Worm (Caenorhabditis elegans) whole organism, L2 larva: ENCODE results near the gene T09A5.4.

Source experiments
- C34F6.9 ChIP-seq: fragments of 150-350 bp; optimal IDR thresholded peaks from 2 replicates; lab custom pipeline; 2014; ENCODE audit warnings: missing biosample characterization, missing genetic modification characterization
- F13H6.1 ChIP-seq: sonication (generic microtip); optimal IDR thresholded peaks from 2 replicates; lab custom pipeline; 2016; ENCODE audit warnings: missing genetic modification characterization, missing compliant biosample characterization
- Y55F3AM.14 ChIP-seq: fragments of 200-800 bp; sonication (Bioruptor generic); optimal IDR thresholded peaks from 2 replicates; lab custom pipeline; 2018; ENCODE audit warnings: mild to moderate bottlenecking, missing genetic modification characterization, missing compliant biosample characterization
- alr-1 ChIP-seq: fragments of 150-350 bp; optimal IDR thresholded peaks from 2 replicates; lab custom pipeline; 2014; ENCODE audit warnings: missing biosample characterization, missing genetic modification characterization
- aly-2 ChIP-seq: fragments of 150-350 bp; optimal IDR thresholded peaks from 2 replicates; lab custom pipeline; 2014; ENCODE audit warnings: missing biosample characterization, missing genetic modification characterization
- ama-1 ChIP-seq: fragments of 150-350 bp; optimal IDR thresholded peaks from 2 replicates; lab custom pipeline; 2018; ENCODE audit warnings: inconsistent platforms
- blmp-1 ChIP-seq: sonication (generic microtip); optimal IDR thresholded peaks from 2 replicates; lab custom pipeline; 2017; ENCODE audit warnings: missing genetic modification characterization, mild to moderate bottlenecking, missing compliant biosample characterization, antibody characterized with exemption, moderate library complexity; ENCODE audit not compliant: insufficient read depth
- ceh-16 ChIP-seq: fragments of 150-350 bp; optimal IDR thresholded peaks from 2 replicates; lab custom pipeline; 2014; ENCODE audit warnings: missing biosample characterization, missing genetic modification characterization
- crh-2 ChIP-seq: sonication (generic microtip); optimal IDR thresholded peaks from 2 replicates; lab custom pipeline; 2017; ENCODE audit warnings: missing biosample characterization, missing genetic modification characterization
- dmd-4 ChIP-seq: sonication (generic microtip); optimal IDR thresholded peaks from 2 replicates; lab custom pipeline; 2017; ENCODE audit warnings: missing biosample characterization, missing genetic modification characterization
- egl-27 ChIP-seq: sonication (generic microtip); optimal IDR thresholded peaks from 3 replicates; lab custom pipeline; 2017; ENCODE audit warnings: missing biosample characterization, missing genetic modification reagents, missing genetic modification characterization
- fos-1 ChIP-seq: fragments of 150-350 bp; optimal IDR thresholded peaks from 2 replicates; lab custom pipeline; 2014; ENCODE audit warnings: missing biosample characterization, missing genetic modification characterization
- gmeb-1 ChIP-seq: fragments of 150-350 bp; optimal IDR thresholded peaks from 2 replicates; lab custom pipeline; 2014; ENCODE audit warnings: missing biosample characterization, missing genetic modification characterization
- lin-11 ChIP-seq: fragments of 150-350 bp; sonication (generic microtip); optimal IDR thresholded peaks from 2 replicates; lab custom pipeline; 2014; ENCODE audit warnings: missing biosample characterization, missing genetic modification characterization, inconsistent platforms, mixed read lengths
- lin-13 ChIP-seq: fragments of 150-350 bp; optimal IDR thresholded peaks from 2 replicates; lab custom pipeline; 2014; ENCODE audit warnings: missing biosample characterization, missing genetic modification reagents, missing genetic modification characterization
- lin-39 ChIP-seq: fragments of 150-350 bp; optimal IDR thresholded peaks from 2 replicates; lab custom pipeline; 2014; ENCODE audit warnings: missing biosample characterization, missing genetic modification reagents, missing genetic modification characterization
- lsy-2 ChIP-seq, 2 experiments: fragments of 150-350 bp in 1 of 2; sonication (generic microtip) in 1 of 2; optimal IDR thresholded peaks; 2 replicates each; lab custom pipeline; 2014 to 2017; ENCODE audit warnings: missing biosample characterization in 2 of 2, missing genetic modification characterization in 2 of 2
- mab-5 ChIP-seq: fragments of 150-350 bp; optimal IDR thresholded peaks from 2 replicates; lab custom pipeline; 2014; ENCODE audit warnings: missing biosample characterization, missing genetic modification characterization
- nhr-11 ChIP-seq: fragments of 150-350 bp; optimal IDR thresholded peaks from 2 replicates; lab custom pipeline; 2014; ENCODE audit warnings: missing biosample characterization, missing genetic modification characterization
- nhr-129 ChIP-seq: fragments of 150-350 bp; optimal IDR thresholded peaks from 2 replicates; lab custom pipeline; 2014; ENCODE audit warnings: missing biosample characterization, missing genetic modification characterization
- nhr-21 ChIP-seq: fragments of 150-350 bp; optimal IDR thresholded peaks from 2 replicates; lab custom pipeline; 2014; ENCODE audit warnings: missing biosample characterization, missing genetic modification characterization
- nhr-23 ChIP-seq: fragments of 150-350 bp; optimal IDR thresholded peaks from 2 replicates; lab custom pipeline; 2014; ENCODE audit warnings: missing biosample characterization, missing genetic modification reagents, missing genetic modification characterization
- nhr-237 ChIP-seq: fragments of 150-350 bp; optimal IDR thresholded peaks from 2 replicates; lab custom pipeline; 2014; ENCODE audit warnings: missing biosample characterization, missing genetic modification characterization
- nhr-25 ChIP-seq: fragments of 150-350 bp; sonication (generic microtip); optimal IDR thresholded peaks from 3 replicates; lab custom pipeline; 2014; ENCODE audit warnings: missing biosample characterization, missing genetic modification characterization
- sem-4 ChIP-seq: fragments of 150-350 bp; optimal IDR thresholded peaks from 2 replicates; lab custom pipeline; 2014; ENCODE audit warnings: missing biosample characterization, missing genetic modification reagents, missing genetic modification characterization
- skn-1 ChIP-seq: sonication (generic microtip); optimal IDR thresholded peaks from 2 replicates; lab custom pipeline; 2017; ENCODE audit warnings: missing biosample characterization, missing genetic modification characterization
- sma-9 ChIP-seq, 2 experiments: fragments of 150-350 bp in 1 of 2; sonication (generic microtip) in 1 of 2; optimal IDR thresholded peaks; 2 replicates each; lab custom pipeline; 2014 to 2016; ENCODE audit warnings: missing genetic modification characterization in 2 of 2, mild to moderate bottlenecking in 1 of 2, missing biosample characterization in 1 of 2, missing compliant biosample characterization in 1 of 2, missing genetic modification reagents in 1 of 2, moderate library complexity in 1 of 2
- snpc-4 ChIP-seq: fragments of 150-350 bp; optimal IDR thresholded peaks from 2 replicates; lab custom pipeline; 2014; ENCODE audit warnings: missing biosample characterization, missing genetic modification characterization
- unc-39 ChIP-seq: fragments of 150-350 bp; optimal IDR thresholded peaks from 2 replicates; lab custom pipeline; 2014; ENCODE audit warnings: missing biosample characterization, missing genetic modification characterization
- unc-55 ChIP-seq: fragments of 150-350 bp; sonication (generic microtip); optimal IDR thresholded peaks from 3 replicates; lab custom pipeline; 2014; ENCODE audit warnings: missing biosample characterization, missing genetic modification reagents, missing genetic modification characterization
- unc-62 ChIP-seq: fragments of 150-350 bp; optimal IDR thresholded peaks from 2 replicates; lab custom pipeline; 2014; ENCODE audit warnings: missing biosample characterization, missing genetic modification reagents, missing genetic modification characterization
- zag-1 ChIP-seq: fragments of 150-350 bp; optimal IDR thresholded peaks from 2 replicates; lab custom pipeline; 2014; ENCODE audit warnings: missing biosample characterization, missing genetic modification characterization
- ztf-1 ChIP-seq: fragments of 200-800 bp; sonication (Bioruptor generic); conservative IDR thresholded peaks from 2 replicates; pipeline ENCODE4 v1.3.6; 2022; ENCODE audit warnings: missing genetic modification characterization, missing compliant biosample characterization
- ztf-4 ChIP-seq: fragments of 150-350 bp; optimal IDR thresholded peaks from 2 replicates; lab custom pipeline; 2014; ENCODE audit warnings: missing biosample characterization, missing genetic modification characterization

Gene T09A5.4

DNA sequence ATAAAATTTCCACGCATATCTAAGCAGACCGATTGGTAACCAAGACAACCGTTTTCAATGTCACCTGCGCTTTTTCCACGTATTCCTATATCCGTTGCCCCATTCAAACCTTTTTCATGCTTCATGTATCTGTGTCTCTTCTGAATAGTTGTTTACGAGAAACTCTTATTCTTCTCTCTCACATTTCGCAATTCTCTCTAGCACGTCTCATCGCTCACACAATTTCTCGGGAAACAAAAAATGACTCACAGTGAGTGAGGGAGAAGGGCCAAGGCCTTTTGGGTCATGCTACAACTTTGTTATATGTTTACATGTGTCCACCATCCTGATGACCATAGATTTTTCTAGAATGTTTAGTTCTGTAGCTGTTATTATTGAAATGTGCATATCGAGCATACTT lies 41.3 kb downstream of the T09A5.4 start (continued):
- TF ChIP-seq dmd-4 (tag; lab: Kevin White, UChicago) (no peak), nhr-25 (tag; lab: Kevin White, UChicago) (peak; percentile 6), lsy-2 (tag; optimal IDR thresholded peaks at IDR 0.05; lab: Kevin White, UChicago) (peak in 1 of 2 experiments; percentile 77), skn-1 (peak; percentile 28), sma-9 (GFP tag; optimal IDR thresholded peaks at IDR 0.05; lab: Kevin White, UChicago) (peak; percentile 40), sma-9 (tag; optimal IDR thresholded peaks at IDR 0.05; lab: Kevin White, UChicago) (no peak), nhr-21 (tag; lab: Kevin White, UChicago) (peak; percentile 6), nhr-23 (tag; lab: Kevin White, UChicago) (no peak), fos-1 (tag; lab: Kevin White, UChicago) (peak; percentile 58), lin-11 (tag; lab: Kevin White, UChicago) (peak; percentile 21), ztf-4 (tag; lab: Kevin White, UChicago) (peak; percentile 75), Y55F3AM.14 (GFP tag; lab: Kevin White, UChicago) (no peak), unc-55 (peak; percentile 44), nhr-11 (tag; lab: Kevin White, UChicago) (no peak), sem-4 (tag; lab: Kevin White, UChicago) (no peak), nhr-237 (no peak)

ce11 chrII:7888759-7889158 lies 42.8 kb downstream of the T09A5.4 start:
- TF ChIP-seq egl-27 (tag; lab: Kevin White, UChicago) (no peak), F13H6.1 (peak; percentile 40), unc-39 (tag; lab: Kevin White, UChicago) (no peak), skn-1 (peak; percentile 16), sma-9 (GFP tag; optimal IDR thresholded peaks at IDR 0.05; lab: Kevin White, UChicago) (peak; percentile 19), sma-9 (tag; optimal IDR thresholded peaks at IDR 0.05; lab: Kevin White, UChicago) (no peak), crh-2 (tag; lab: Kevin White, UChicago) (peak; percentile 16), lsy-2 (tag; optimal IDR thresholded peaks at IDR 0.05; lab: Kevin White, UChicago) (peak in 1 of 2 experiments; percentile 42), C34F6.9 (tag; lab: Kevin White, UChicago) (peak; percentile 18), nhr-129 (tag; lab: Kevin White, UChicago) (peak; percentile 57)

ce11 chrII:7889321-7889720 lies 43.3 kb downstream of the T09A5.4 start:
- peak; percentile 64 for TF ChIP-seq sma-9 (GFP tag; optimal IDR thresholded peaks at IDR 0.05; lab: Kevin White, UChicago)
- no peak for TF ChIP-seq sma-9 (tag; optimal IDR thresholded peaks at IDR 0.05; lab: Kevin White, UChicago)
- peak; percentile 1 for TF ChIP-seq gmeb-1 (tag; lab: Kevin White, UChicago)
- TF ChIP-seq fos-1 (tag; lab: Kevin White, UChicago), result peak; percentile 27
- no peak for TF ChIP-seq aly-2 (tag; lab: Kevin White, UChicago)
- TF ChIP-seq, all 48 proteins: peak for 3

DNA sequence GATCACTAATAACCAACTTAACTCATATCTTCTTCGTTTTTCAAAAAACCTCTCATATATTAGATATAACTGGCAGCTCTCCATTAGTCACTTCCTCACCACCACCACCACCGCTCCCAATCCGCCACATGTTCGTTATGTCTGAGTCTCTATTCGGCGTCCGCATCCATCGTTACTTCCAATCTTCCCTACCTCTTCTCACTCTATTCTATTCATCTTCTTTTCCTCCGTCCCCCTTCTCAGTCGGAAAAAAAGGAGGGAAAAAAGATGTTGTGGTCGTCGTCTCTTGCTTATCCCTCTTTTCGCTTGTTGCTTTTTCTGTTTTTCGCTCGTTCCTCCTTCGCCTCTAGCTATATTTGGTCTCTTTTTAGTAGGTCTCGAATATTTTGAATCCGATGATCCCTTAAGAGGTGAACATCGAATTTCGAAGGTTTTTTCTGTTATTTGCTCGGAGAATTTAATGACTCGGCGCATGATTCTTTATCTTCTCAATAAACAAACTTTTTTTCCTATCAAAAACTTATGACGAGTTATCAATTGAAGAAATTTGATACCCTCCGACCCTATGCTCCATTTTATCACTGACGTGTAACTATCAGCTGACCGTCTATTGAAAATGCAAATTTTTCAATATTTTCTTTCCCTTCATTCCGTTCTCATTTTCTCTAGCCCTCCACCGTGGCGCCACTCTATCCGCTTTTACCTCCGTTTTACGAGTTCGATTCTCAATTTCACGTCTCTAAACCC lies 46.1 kb downstream of the T09A5.4 start:
- peak; percentile 64 for TF ChIP-seq mab-5 (tag; lab: Kevin White, UChicago)
- TF ChIP-seq ama-1 (lab: Kevin White, UChicago), result peak; percentile 60
- TF ChIP-seq lin-11 (tag; lab: Kevin White, UChicago), result peak; percentile 40
- TF ChIP-seq F13H6.1, result peak; percentile 60
- TF ChIP-seq unc-55, result peak; percentile 85
- peak; percentile 22 for TF ChIP-seq lin-39 (tag; lab: Kevin White, UChicago)
- no peak for TF ChIP-seq gmeb-1 (tag; lab: Kevin White, UChicago)
- peak; percentile 22 for TF ChIP-seq snpc-4 (tag; lab: Kevin White, UChicago)
- no peak for TF ChIP-seq ceh-16 (tag; lab: Kevin White, UChicago)
- TF ChIP-seq ztf-1, result no peak
- TF ChIP-seq C34F6.9 (tag; lab: Kevin White, UChicago), result peak; percentile 64
- TF ChIP-seq Y55F3AM.14 (GFP tag; lab: Kevin White, UChicago), result peak; percentile 40
- peak; percentile 29 for TF ChIP-seq sma-9 (GFP tag; optimal IDR thresholded peaks at IDR 0.05; lab: Kevin White, UChicago)
- no peak for TF ChIP-seq sma-9 (tag; optimal IDR thresholded peaks at IDR 0.05; lab: Kevin White, UChicago)
- no peak for TF ChIP-seq dmd-4 (tag; lab: Kevin White, UChicago)
- peak; percentile 59 for TF ChIP-seq nhr-129 (tag; lab: Kevin White, UChicago)
- no peak for TF ChIP-seq unc-62 (GFP tag; lab: Kevin White, UChicago)
- peak; percentile 32 for TF ChIP-seq lin-13 (GFP tag; lab: Kevin White, UChicago)
- TF ChIP-seq lsy-2 (tag; optimal IDR thresholded peaks at IDR 0.05; lab: Kevin White, UChicago), result peak in 1 of 2 experiments; percentile 54
- no peak for TF ChIP-seq alr-1
- TF ChIP-seq crh-2 (tag; lab: Kevin White, UChicago), result peak; percentile 67
- peak; percentile 80 for TF ChIP-seq fos-1 (tag; lab: Kevin White, UChicago)
- TF ChIP-seq ztf-4 (tag; lab: Kevin White, UChicago), result peak; percentile 69
- peak; percentile 2 for TF ChIP-seq nhr-25 (tag; lab: Kevin White, UChicago)
- TF ChIP-seq zag-1, result peak; percentile 50
- no peak for TF ChIP-seq blmp-1 (tag; lab: Kevin White, UChicago)
- peak; percentile 70 for TF ChIP-seq sem-4 (tag; lab: Kevin White, UChicago)
